Worm (Caenorhabditis elegans) whole organism, L4 larva: ENCODE measurements around the gene cyk-1.

Experiments used
- F26F4.8 ChIP-seq: fragments of 200-800 bp; sonication (Bioruptor generic); conservative IDR thresholded peaks from 2 replicates; pipeline ENCODE4 v1.3.6; 2022; ENCODE audit warnings: missing genetic modification characterization, missing compliant biosample characterization
- ZK337.2 ChIP-seq: fragments of 200-800 bp; sonication (Bioruptor generic); IDR thresholded peaks from 2 replicates; pipeline ENCODE4 v1.3.6; 2022; ENCODE audit warnings: missing genetic modification reagents, missing genetic modification characterization, missing compliant biosample characterization
- aha-1 ChIP-seq: fragments of 150-350 bp; peaks from one replicate; lab custom pipeline; 2014; ENCODE audit warnings: missing biosample characterization, missing genetic modification characterization
- ceh-82 ChIP-seq: sonication (generic microtip); optimal IDR thresholded peaks from 2 replicates; lab custom pipeline; 2017; ENCODE audit warnings: missing biosample characterization, missing genetic modification characterization
- dmd-9 ChIP-seq: fragments of 200-800 bp; sonication (Bioruptor generic); IDR thresholded peaks from 2 replicates; pipeline ENCODE4 v1.3.6; 2022; ENCODE audit warnings: missing genetic modification reagents, missing genetic modification characterization, missing compliant biosample characterization
- dpl-1 ChIP-seq: fragments of 150-350 bp; optimal IDR thresholded peaks from 2 replicates; lab custom pipeline; 2014; ENCODE audit warnings: missing biosample characterization, missing genetic modification reagents, missing genetic modification characterization
- egl-27 ChIP-seq: sonication (generic microtip); optimal IDR thresholded peaks from 3 replicates; lab custom pipeline; 2017; ENCODE audit warnings: missing biosample characterization, missing genetic modification reagents, missing genetic modification characterization
- gei-8 ChIP-seq: fragments of 200-800 bp; sonication (Bioruptor generic); optimal IDR thresholded peaks from 2 replicates; lab custom pipeline; 2018; ENCODE audit warnings: mild to moderate bottlenecking, missing genetic modification characterization, missing compliant biosample characterization
- hif-1 ChIP-seq, 2 experiments: sonication (generic microtip); optimal IDR thresholded peaks; 2 replicates each; lab custom pipeline; 2016 to 2017; ENCODE audit warnings: missing compliant biosample characterization in 2 of 2, missing genetic modification characterization in 2 of 2, missing genetic modification reagents in 2 of 2, missing genotype in 2 of 2, mild to moderate bottlenecking in 1 of 2
- hlh-30 ChIP-seq: sonication (generic microtip); optimal IDR thresholded peaks from 2 replicates; lab custom pipeline; 2017; ENCODE audit warnings: antibody characterized with exemption, mild to moderate bottlenecking, missing genetic modification characterization, missing compliant biosample characterization; ENCODE audit not compliant: insufficient read depth
- jun-1 ChIP-seq: fragments of 150-350 bp; optimal IDR thresholded peaks from 2 replicates; lab custom pipeline; 2014; ENCODE audit warnings: missing biosample characterization, missing genetic modification reagents, missing genetic modification characterization
- lin-1 ChIP-seq: fragments of 200-800 bp; sonication (Bioruptor generic); IDR thresholded peaks from 2 replicates; pipeline ENCODE4 v1.3.6; 2022; ENCODE audit warnings: missing genetic modification reagents, missing genetic modification characterization, missing compliant biosample characterization
- lin-15B ChIP-seq: fragments of 150-350 bp; sonication (generic microtip); optimal IDR thresholded peaks from 3 replicates; lab custom pipeline; 2014; ENCODE audit warnings: missing biosample characterization, missing genetic modification characterization
- madf-9 ChIP-seq: fragments of 200-800 bp; sonication (Bioruptor generic); conservative IDR thresholded peaks from 2 replicates; pipeline ENCODE4 v1.3.6; 2022; ENCODE audit warnings: missing genetic modification reagents, missing genetic modification characterization, missing compliant biosample characterization
- mdl-1 ChIP-seq, 2 experiments: fragments of 150-350 bp in 1 of 2; sonication (generic microtip) in 1 of 2; optimal IDR thresholded peaks; 2 replicates each; lab custom pipeline; 2014 to 2017; ENCODE audit warnings: missing biosample characterization in 2 of 2, missing genetic modification characterization in 2 of 2
- mep-1 ChIP-seq: fragments of 150-350 bp; sonication (generic microtip); optimal IDR thresholded peaks from 3 replicates; lab custom pipeline; 2014; ENCODE audit warnings: missing biosample characterization, missing genetic modification characterization
- mes-2 ChIP-seq: sonication (generic microtip); optimal IDR thresholded peaks from 2 replicates; lab custom pipeline; 2016; ENCODE audit warnings: missing genotype, mild to moderate bottlenecking, missing genetic modification characterization, missing compliant biosample characterization; ENCODE audit not compliant: poor library complexity, severe bottlenecking
- nhr-11 ChIP-seq: fragments of 150-350 bp; optimal IDR thresholded peaks from 2 replicates; lab custom pipeline; 2014; ENCODE audit warnings: missing biosample characterization, missing genetic modification characterization
- nhr-41 ChIP-seq: fragments of 200-800 bp; sonication (Bioruptor generic); IDR thresholded peaks from 2 replicates; pipeline ENCODE4 v1.3.6; 2022; ENCODE audit warnings: missing genetic modification reagents, missing genetic modification characterization, missing compliant biosample characterization
- nhr-42 ChIP-seq: fragments of 200-800 bp; sonication (Bioruptor generic); IDR thresholded peaks from 2 replicates; pipeline ENCODE4 v1.3.6; 2022; ENCODE audit warnings: missing genetic modification characterization, missing compliant biosample characterization
- nhr-6 ChIP-seq: fragments of 150-350 bp; optimal IDR thresholded peaks from 2 replicates; lab custom pipeline; 2014; ENCODE audit warnings: missing biosample characterization, missing genetic modification characterization
- spr-3 ChIP-seq: fragments of 200-800 bp; sonication (Bioruptor generic); optimal IDR thresholded peaks from 2 replicates; lab custom pipeline; 2018; ENCODE audit warnings: mild to moderate bottlenecking, missing genetic modification characterization, missing compliant biosample characterization
- vab-7 ChIP-seq: fragments of 200-800 bp; sonication (Bioruptor generic); IDR thresholded peaks from 2 replicates; pipeline ENCODE4 v1.3.6; 2022; ENCODE audit warnings: missing genetic modification reagents, missing genetic modification characterization, missing compliant biosample characterization
- zag-1 ChIP-seq: fragments of 150-350 bp; optimal IDR thresholded peaks from 2 replicates; lab custom pipeline; 2014; ENCODE audit warnings: missing biosample characterization, missing genetic modification characterization
- zfp-3 ChIP-seq: fragments of 200-800 bp; sonication (Bioruptor generic); conservative IDR thresholded peaks from 2 replicates; pipeline ENCODE4 v1.3.6; 2022; ENCODE audit warnings: missing genetic modification reagents, missing genetic modification characterization, missing compliant biosample characterization
- zip-11 ChIP-seq: fragments of 200-800 bp; sonication (Bioruptor generic); IDR thresholded peaks from 2 replicates; pipeline ENCODE4 v1.3.6; 2022; ENCODE audit warnings: missing genetic modification characterization, missing compliant biosample characterization
- zip-2 ChIP-seq: fragments of 150-350 bp; optimal IDR thresholded peaks from 2 replicates; lab custom pipeline; 2014; ENCODE audit warnings: missing biosample characterization, missing genetic modification characterization

The cyk-1 gene

DNA sequence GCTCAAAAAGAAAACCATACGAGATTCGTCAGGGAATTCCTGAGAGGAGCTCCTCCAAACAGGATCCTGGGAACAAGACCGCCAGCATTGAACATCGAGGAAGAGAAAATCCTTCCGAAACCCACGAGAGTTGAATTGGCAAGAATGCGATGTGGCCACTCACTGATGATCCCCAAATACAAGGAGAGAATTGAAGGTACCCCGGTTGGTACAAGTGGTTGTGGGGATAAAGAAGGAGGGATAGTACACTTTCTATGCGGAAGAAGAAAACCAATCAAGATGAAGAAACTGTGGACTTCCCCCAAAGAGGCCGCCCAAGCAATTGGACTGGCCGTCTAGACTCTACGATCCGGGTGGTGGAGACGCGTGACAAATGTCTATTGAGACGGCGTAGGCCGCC lies 34.1 kb upstream of the cyk-1 start:
- TF ChIP-seq spr-3 (GFP tag; lab: Kevin White, UChicago), result no peak
- peak; percentile 93 for TF ChIP-seq aha-1 (tag; lab: Kevin White, UChicago)

DNA sequence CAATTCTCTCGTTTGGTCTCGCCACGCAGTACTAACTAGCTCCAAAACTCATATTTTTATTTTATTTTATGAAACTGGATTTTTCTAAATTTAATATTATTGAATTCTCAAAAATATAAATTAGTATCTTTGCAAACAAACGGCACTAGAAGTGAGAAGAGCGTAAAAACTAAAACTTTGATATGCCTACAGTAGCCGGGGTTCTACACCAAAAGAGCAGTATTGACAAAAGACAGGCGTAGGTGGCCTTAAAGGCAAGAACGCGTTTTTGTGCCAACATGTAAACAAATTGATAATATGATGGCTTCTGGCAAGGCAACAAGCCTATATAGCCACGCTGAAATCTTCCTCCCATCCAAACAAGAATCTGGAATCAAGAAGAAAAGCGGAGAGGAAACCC lies 33.6 kb upstream of the cyk-1 start, which contains the start of gene R01H2.1:
Gene R01H2.1 (plus strand): TSS at position 301 of the 400 bp plus-strand sequence.
- TF ChIP-seq F26F4.8 (GFP tag; lab: Robert Waterston, UW) (no peak), nhr-41 (GFP tag; lab: Robert Waterston, UW) (no peak)
- TF ChIP-seq, all 104 proteins: peak for 0

ce11 chrIII:7060531-7061095 lies 31.6 kb upstream of the cyk-1 start, which contains the start of gene egg-2:
egg-2 (minus strand) TSS chrIII:7060583.
- TF ChIP-seq vab-7 (GFP tag; lab: Robert Waterston, UW), result no peak
- no peak for TF ChIP-seq dpl-1 (GFP tag; lab: Kevin White, UChicago)
- no peak for TF ChIP-seq zip-11 (GFP tag; lab: Robert Waterston, UW)
- no peak for TF ChIP-seq nhr-42 (GFP tag; lab: Robert Waterston, UW)
- no peak for TF ChIP-seq spr-3 (GFP tag; lab: Kevin White, UChicago)
- no peak for TF ChIP-seq lin-1 (GFP tag; lab: Robert Waterston, UW)
- TF ChIP-seq ZK337.2 (GFP tag; lab: Robert Waterston, UW), result no peak
- no peak for TF ChIP-seq nhr-41 (GFP tag; lab: Robert Waterston, UW)
- TF ChIP-seq zip-2 (tag; lab: Kevin White, UChicago), result no peak
- no peak for TF ChIP-seq hlh-30 (tag; lab: Kevin White, UChicago)
- no peak for TF ChIP-seq dmd-9 (GFP tag; lab: Robert Waterston, UW)
- no peak for TF ChIP-seq ceh-82 (tag; lab: Kevin White, UChicago)
- no peak for TF ChIP-seq nhr-11 (tag; lab: Kevin White, UChicago)
- no peak for TF ChIP-seq gei-8 (GFP tag; lab: Kevin White, UChicago)
- no peak for TF ChIP-seq zag-1
- TF ChIP-seq, all 104 proteins: peak for 0

ce11 chrIII:7056241-7056640 lies 27.2 kb upstream of the cyk-1 start, which contains the start of gene R01H2.2:
R01H2.2 (plus strand) TSS chrIII:7056541.
- no peak for TF ChIP-seq mdl-1 (tag; optimal IDR thresholded peaks at IDR 0.05; lab: Kevin White, UChicago)
- TF ChIP-seq hif-1 (tag; optimal IDR thresholded peaks at IDR 0.05; lab: Kevin White, UChicago), result no peak
- TF ChIP-seq mep-1 (tag; lab: Kevin White, UChicago), result no peak
- TF ChIP-seq zfp-3 (GFP tag; lab: Robert Waterston, UW), result no peak
- no peak for TF ChIP-seq jun-1 (tag; lab: Kevin White, UChicago)
- TF ChIP-seq mes-2 (tag; lab: Kevin White, UChicago), result no peak

DNA sequence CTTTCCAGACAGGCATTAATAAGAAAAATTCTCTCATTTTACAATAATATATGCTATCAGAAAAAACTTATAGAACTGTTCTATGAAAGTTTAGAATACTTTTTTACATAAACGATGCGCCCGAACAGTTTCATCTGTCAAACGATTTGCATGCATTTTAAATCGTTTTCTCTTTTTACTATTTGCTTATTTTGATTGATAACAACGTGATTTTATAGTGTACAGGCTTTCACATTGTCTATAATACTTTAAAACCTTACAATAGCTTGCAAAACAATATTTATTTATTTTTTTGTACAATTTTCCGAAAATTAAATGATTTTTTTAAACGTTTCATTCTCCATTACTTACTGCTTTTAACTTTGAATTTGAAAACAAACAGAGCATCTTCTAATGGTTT lies 16.6 kb upstream of the cyk-1 start, which contains the start of gene R01H2.7:
Gene R01H2.7 (minus strand): TSS at position 101 of the 400 bp plus-strand sequence.
- TF ChIP-seq nhr-41 (GFP tag; lab: Robert Waterston, UW) (no peak), madf-9 (GFP tag; lab: Robert Waterston, UW) (no peak), nhr-6 (tag; lab: Kevin White, UChicago) (no peak), gei-8 (GFP tag; lab: Kevin White, UChicago) (no peak), lin-15B (tag; lab: Kevin White, UChicago) (no peak), egl-27 (tag; lab: Kevin White, UChicago) (no peak)
